Fruit fly (Drosophila melanogaster): ENCODE data around the gene rdx.

rdx gene

DNA sequence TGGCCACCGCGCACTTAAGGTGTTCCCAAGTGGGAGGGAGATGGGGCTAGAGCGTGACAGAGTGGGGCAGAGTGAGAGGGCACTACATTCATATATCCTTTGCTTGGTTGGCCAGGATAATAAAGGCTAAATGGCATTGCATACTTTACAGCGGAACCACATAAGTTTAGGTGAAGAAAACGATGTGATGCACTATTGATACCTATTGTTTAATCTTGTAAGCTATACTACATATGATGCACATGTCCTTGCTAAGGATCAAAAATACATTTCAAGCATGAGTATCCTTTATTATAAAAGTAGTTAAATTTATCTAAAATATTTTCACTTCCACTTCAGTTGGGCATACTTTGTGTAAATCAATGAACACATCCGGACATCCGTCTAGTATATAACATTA is 9.2 kb upstream of the rdx start:
- TF ChIP-seq CG17801 (GFP tag; optimal IDR thresholded peaks at IDR 0.05; ENCODE audit: partially characterized antibody) = no peak

DNA sequence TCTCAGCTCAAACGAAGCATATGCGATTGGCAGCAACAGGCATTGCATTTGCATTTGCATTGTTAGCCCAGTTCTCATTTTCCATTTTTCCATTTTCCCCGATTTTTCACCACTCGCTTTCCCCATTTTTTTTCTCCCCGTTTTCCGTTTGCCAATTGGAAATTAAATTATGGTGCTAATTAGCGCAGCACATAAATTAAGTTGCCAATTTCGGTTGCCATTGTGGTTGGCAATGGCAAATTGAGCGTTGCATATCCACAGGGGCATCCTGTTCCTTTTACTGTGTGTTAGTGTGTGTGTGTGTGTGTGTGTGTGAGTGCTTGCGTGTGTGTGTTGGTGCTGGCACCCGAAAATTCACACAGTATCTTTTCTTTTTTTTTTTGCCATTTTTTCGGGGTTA is 5.5 kb upstream of the rdx start:
- TF ChIP-seq CG17801 (GFP tag; optimal IDR thresholded peaks at IDR 0.05; ENCODE audit: partially characterized antibody) = no peak

DNA sequence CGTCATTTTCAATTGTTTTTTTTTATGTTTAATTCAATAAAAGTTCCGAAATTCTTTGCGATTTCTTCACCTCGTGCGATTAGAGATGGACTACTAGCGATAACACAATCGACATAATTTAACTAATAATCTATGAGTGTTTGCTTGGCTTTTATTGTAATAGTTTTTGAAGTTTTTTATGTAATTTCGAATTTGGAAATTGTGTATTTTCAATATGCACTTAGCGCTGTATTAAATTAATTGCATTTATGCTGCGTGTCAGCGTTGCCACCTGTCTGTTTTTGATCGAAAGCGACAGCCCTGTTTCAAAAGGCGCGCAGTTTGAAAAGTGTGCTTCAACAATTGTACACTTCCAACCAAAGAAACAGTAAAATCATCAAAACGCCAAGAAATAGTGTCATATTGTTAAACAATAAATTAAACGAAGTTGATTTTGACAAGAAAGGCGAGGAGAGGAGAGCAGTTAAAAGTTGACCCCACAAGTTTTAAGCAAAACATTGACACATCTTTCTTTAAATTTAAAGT is 4.1 kb upstream of the rdx start, which contains the start of gene CG9922:
CG9922 (minus strand) TSS at position 475 of the 525 bp plus-strand sequence.
- TF ChIP-seq CG17801 (GFP tag; optimal IDR thresholded peaks at IDR 0.05; ENCODE audit: partially characterized antibody) = peak; percentile 22

DNA sequence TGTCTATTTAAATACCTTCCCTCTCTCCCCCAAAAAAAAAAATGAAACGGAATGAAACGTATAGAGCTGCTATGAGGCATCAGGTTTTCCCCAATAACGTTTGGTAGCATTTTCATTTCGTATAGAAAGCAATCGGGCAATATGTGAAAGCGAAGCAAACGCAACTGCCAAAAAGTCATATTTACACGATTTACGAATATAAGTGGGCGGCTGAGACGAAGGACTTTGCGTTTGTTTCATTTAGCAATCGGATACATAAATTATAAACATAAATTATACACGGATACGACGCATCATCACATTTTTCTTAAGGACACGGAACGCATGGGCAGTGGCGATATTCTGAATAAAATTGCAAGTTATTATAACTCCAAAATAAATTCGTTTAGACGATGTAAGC is 2.8 kb upstream of the rdx start:
- TF ChIP-seq CG17801 (GFP tag; optimal IDR thresholded peaks at IDR 0.05; ENCODE audit: partially characterized antibody) = no peak

DNA sequence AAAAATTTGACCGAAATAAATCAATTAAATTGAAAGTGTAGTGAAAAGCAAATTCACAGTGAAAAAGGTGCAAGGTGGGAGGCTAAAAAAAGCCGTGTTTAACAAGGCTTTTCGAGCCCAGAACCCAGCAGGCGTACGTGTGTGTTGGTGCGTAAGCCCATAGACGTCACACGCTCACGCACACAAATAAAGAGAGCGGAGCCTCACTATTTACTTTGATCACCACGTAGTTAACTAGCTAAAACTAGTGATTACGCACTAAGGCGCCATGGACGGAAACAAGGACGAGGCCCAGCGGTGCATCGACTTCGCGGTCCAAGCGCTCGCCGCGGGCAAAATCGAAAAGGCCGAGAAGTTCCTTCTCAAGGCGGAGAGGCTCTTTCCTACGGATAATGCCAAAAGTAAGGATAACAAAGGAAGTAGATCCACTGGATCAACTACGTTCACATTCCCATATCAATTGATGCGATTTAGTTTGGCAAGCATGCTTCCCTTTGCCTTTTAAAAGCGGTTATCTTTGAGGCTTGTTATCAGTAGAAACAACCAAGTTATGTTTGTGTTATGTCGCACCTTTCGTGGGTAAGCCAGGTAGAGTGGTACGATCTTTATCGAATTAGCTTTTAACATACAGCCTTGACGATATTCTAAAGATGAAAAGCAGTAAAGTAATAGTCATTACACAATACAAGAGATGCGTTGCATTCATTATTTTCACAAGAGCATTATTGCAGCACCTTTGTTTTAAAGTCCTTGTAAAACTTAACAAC is 748 bp upstream of the rdx start:
- TF ChIP-seq CG17801 (GFP tag; optimal IDR thresholded peaks at IDR 0.05; ENCODE audit: partially characterized antibody) = no peak

DNA sequence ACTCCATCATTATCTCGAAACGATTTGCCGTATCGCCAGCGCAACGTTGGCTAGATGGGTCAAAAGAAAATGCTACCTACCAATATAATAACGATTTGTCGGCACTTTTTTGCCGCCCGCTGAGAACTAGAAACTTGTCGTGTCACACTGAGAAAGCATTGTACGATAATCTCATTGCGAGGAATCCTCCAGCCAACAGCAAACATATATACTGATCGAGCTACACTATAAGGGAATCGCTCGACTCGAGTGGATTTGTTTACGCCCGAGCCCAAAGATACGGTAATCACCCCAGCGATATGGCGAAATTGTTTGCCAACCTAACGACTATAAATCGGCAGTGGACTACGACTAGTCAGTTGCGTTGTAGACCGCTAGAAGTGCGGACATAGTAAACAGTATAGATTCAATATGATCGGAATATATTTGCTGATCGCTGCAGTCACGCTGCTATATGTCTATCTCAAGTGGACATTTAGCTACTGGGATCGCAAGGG is 2.9 kb downstream of the rdx start, which contains the start of gene Cyp6d5:
Cyp6d5 (plus strand) TSS at position 356 of the 497 bp plus-strand sequence.
- TF ChIP-seq CG17801 (GFP tag; optimal IDR thresholded peaks at IDR 0.05; ENCODE audit: partially characterized antibody) = no peak

DNA sequence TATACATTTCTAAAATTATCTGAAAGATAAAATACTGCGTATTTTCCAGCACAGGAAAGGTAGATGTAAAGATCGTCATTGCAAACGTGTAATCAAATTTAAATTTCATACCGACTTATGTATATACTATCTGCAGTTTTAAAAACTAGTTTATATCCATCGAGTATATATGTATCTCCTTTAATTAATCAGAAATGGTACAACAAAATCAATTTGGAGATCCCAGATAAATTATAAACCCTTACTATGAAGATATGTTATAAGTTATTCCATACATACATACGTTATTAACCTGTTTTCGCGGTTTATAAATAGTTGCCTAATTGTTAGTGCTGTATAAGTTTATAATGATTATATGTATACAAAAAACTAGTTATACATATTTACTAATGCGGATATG is 3.7 kb downstream of the rdx start:
- no peak for TF ChIP-seq CG17801 (GFP tag; optimal IDR thresholded peaks at IDR 0.05; ENCODE audit: partially characterized antibody)

DNA sequence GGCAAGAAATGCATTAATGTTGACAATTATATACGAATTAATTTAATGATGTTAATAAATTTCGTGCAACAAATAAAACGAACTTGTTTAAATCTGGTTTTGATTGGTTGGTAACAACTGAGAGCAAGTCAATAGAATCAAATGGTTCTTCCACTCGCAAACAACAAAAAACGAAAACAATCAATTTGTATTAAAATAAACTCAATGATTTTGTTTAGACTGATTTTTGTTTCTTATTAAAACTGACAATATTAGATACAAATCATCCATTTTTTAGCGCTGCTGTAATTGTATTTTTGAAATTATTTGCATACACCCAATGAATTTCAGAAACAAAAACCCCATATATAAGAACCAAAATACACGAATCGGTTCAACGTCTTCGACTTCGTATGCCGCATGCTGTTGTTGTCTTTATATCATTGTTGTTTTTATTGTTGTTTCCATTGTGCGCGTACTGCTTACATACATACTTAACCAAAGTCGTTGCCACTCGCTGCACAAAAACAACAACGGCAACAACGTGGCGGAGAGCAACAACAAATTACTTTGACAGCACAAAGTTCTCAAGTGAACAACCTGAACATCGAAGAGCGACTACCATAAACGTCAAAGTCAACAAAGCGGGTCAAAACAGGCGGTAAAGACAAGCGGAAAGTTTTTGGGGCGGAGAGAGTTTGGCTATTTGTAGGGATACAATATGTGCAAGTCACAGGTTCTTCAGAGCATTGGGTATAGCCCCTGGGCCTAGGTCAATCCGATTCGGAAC is 4.7 kb downstream of the rdx start:
- no peak for TF ChIP-seq CG17801 (GFP tag; optimal IDR thresholded peaks at IDR 0.05; ENCODE audit: partially characterized antibody)

DNA sequence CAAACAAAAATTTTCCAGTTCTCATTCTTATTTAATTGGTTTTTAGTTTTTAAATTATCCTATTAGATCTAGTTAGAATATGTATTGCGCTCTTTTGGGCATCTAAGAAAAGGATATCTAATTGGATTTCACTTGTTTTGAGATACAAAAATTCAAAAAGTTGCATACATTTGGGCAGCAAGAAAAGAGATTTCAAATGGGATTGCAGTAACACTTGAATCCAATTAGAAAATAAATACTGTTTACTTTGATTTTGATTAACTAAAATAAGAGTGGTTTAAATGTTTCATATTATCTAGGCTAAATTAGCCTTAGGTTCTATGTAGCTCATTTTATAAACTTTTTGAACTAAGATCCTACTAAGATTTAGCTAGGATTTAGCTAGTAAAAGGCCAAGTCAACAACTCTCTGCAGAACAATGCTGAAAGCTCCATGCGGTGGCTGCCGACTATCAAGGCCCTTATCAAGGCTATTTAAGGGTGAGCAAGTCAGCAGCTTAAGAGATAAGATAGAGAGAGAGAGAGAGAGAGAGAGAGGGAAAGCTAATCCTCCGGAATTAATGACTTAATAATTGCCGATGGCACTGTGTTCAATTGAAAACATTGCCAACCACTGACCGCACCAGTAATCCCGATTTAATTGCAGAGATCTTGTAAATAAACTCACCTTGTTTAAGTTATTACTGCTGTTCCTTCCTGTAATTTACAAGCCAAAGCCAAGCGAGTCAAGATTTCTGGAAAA is 5.5 kb downstream of the rdx start:
- TF ChIP-seq CG17801 (GFP tag; optimal IDR thresholded peaks at IDR 0.05; ENCODE audit: partially characterized antibody) = no peak

DNA sequence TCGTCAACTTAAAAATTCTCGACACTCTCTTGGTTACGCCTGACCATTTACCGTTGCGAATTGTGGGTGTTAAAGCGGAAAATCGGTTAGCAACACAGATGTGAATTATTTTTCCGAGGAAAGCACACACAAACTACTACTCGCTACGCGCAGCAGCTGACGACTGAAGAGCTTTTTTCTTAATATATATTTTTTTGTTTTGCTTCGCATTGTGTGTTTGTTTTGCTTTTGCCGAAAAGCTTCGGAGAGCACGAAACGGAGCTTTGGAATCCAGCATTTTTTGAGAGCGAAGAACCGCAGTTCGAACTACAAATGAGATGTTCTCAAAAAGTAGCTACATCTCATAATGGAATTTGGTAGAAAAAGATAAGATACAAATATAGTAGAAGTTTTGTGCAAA is 6.1 kb downstream of the rdx start:
- peak; percentile 89 for TF ChIP-seq CG17801 (GFP tag; optimal IDR thresholded peaks at IDR 0.05; ENCODE audit: partially characterized antibody)

DNA sequence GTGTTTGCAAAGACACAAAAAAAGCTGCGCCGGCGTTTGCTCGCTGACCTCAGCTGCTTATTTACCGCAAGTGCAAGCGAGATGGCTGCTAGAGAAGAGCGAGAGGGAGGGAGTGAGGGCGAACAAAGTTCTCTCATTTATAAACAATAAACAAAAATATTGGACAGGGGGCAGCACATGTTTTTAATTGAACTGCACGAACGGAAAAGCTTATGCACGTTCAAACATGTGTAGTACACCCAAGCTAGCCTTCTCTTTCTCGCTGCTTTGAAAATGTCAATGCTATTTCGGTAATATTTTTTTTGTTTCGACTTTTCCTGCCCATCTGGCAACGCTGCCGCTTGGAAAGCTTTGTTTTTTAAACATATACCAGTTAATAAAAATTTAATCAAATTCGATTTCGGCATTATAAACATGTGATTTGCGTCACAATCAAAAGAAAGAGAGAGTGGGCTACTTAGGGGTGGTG is 6.9 kb downstream of the rdx start:
- TF ChIP-seq CG17801 (GFP tag; optimal IDR thresholded peaks at IDR 0.05; ENCODE audit: partially characterized antibody) = no peak

DNA sequence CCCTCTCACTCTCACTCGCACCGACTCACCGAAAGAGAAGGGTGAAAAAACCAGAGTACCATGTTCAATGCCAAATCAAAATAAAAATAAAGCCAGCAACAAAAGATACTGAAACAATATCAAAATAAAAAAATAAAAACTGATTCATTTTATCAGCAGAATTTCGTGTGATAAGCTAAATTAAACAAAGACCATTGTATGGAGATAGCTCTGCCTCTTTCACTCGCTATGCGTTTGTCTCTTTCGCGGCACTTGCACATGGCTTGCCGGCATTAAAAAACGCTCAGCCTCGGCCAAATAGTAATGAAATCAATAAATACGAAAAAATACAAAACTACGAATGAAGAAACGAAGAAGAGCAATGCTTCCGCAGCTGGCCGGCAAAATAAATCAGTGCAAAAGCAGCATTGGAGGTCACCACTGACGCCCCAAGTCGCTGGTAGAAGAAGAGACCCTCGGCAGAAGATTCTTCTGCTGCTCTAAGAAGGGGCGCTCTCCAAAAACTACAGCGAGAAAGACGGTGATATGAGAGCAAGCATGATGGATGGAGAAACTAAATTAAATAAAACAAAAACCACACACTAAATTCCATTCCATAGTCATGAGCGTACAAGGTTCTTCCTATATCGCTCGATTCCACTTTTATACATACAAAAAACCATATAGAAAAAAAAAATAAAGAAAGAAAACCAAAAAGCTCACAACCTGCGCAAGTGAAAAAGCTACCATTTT is 7.5 kb downstream of the rdx start:
- TF ChIP-seq CG17801 (GFP tag; optimal IDR thresholded peaks at IDR 0.05; ENCODE audit: partially characterized antibody) = peak; percentile 50

DNA sequence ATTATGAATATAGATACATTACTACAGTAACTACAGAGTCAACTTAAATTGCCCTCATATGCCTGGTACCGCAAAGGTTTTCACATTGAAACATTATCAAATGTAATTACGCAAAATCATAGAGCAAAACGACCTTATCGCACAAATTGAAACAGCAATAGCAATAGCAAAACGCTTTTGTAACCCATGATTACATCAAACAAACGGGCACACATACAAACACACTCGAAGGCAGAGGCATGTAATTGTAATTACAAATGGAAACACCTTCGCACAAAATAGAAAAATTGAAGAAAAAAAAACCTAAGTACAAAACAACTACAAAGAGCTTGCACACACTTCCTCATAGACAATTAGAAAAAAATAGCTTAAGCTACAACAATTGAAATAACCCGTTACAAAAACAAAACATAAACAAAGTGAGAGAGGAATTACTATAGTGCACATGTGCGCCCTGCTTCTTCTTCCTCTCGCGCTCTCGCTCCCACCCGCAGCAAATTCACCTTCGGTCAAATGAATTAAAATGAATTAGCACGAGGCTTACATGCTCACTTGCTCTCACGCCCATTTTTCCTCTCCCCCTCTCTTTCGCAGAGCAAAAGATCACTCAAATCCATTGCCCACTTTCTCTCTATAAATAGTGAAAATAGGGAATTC is 11.4 kb downstream of the rdx start:
- no peak for TF ChIP-seq CG17801 (GFP tag; optimal IDR thresholded peaks at IDR 0.05; ENCODE audit: partially characterized antibody)
